Worm (Caenorhabditis elegans) whole organism, young adult: ENCODE measurements around the gene C27D6.1.

Source experiments
- B0019.2 ChIP-seq: fragments of 200-800 bp; sonication (Bioruptor generic); conservative IDR thresholded peaks from 2 replicates; pipeline ENCODE4 v1.3.6; 2022; ENCODE audit warnings: missing genetic modification reagents, missing genetic modification characterization, missing compliant biosample characterization
- B0336.3 ChIP-seq: fragments of 200-800 bp; sonication (Bioruptor generic); IDR thresholded peaks from 2 replicates; pipeline ENCODE4 v1.3.6; 2022; ENCODE audit warnings: missing genetic modification characterization, missing compliant biosample characterization
- F57A8.1 ChIP-seq: fragments of 200-800 bp; sonication (Bioruptor generic); optimal IDR thresholded peaks from 2 replicates; lab custom pipeline; 2018; ENCODE audit warnings: mild to moderate bottlenecking, missing genetic modification characterization, moderate library complexity, missing compliant biosample characterization
- F57C9.4 ChIP-seq: sonication (generic microtip); optimal IDR thresholded peaks from 2 replicates; lab custom pipeline; 2017; ENCODE audit warnings: mild to moderate bottlenecking, missing genetic modification characterization, missing compliant biosample characterization
- T07F8.4 ChIP-seq: sonication (generic microtip); optimal IDR thresholded peaks from 2 replicates; lab custom pipeline; 2016; ENCODE audit warnings: mild to moderate bottlenecking, missing genetic modification characterization, moderate library complexity, missing compliant biosample characterization
- Y56A3A.18 ChIP-seq: fragments of 200-800 bp; sonication (Bioruptor generic); IDR thresholded peaks from 2 replicates; pipeline ENCODE4 v1.3.6; 2022; ENCODE audit warnings: missing genetic modification reagents, missing genetic modification characterization, missing compliant biosample characterization
- ZK185.1 ChIP-seq: sonication (generic microtip); optimal IDR thresholded peaks from 2 replicates; lab custom pipeline; 2016; ENCODE audit warnings: mild to moderate bottlenecking, missing genetic modification characterization, missing compliant biosample characterization; ENCODE audit not compliant: poor library complexity, severe bottlenecking
- akir-1 ChIP-seq: fragments of 200-800 bp; sonication (Bioruptor generic); optimal IDR thresholded peaks from 2 replicates; lab custom pipeline; 2018; ENCODE audit warnings: mild to moderate bottlenecking, missing genetic modification characterization, moderate library complexity, missing compliant biosample characterization
- ama-1 ChIP-seq, 3 experiments: fragments of 150-350 bp in 1 of 3; sonication (generic microtip) in 2 of 3; optimal IDR thresholded peaks; 2 replicates each; lab custom pipeline; 2014 to 2018; ENCODE audit warnings: missing biosample characterization in 2 of 3, missing genetic modification characterization in 2 of 3, missing genetic modification reagents in 2 of 3
- atf-7 ChIP-seq: sonication (generic microtip); optimal IDR thresholded peaks from 2 replicates; lab custom pipeline; 2017; ENCODE audit warnings: mild to moderate bottlenecking, missing genetic modification characterization, missing compliant biosample characterization
- attf-3 ChIP-seq: fragments of 200-800 bp; sonication (Bioruptor generic); conservative IDR thresholded peaks from 2 replicates; pipeline ENCODE4 v1.3.6; 2022; ENCODE audit warnings: missing genetic modification reagents, missing genetic modification characterization, missing compliant biosample characterization
- cebp-1 ChIP-seq, 2 experiments: fragments of 200-800 bp in 1 of 2; sonication (Bioruptor generic) in 1 of 2; sonication (generic microtip) in 1 of 2; IDR thresholded peaks in 1 of 2; optimal IDR thresholded peaks in 1 of 2; 2 replicates each; pipeline versions ENCODE4 v1.3.6 to Lab custom; 2017 to 2022; ENCODE audit warnings: missing compliant biosample characterization in 2 of 2, missing genetic modification characterization in 2 of 2, mild to moderate bottlenecking in 1 of 2, missing genetic modification reagents in 1 of 2, moderate library complexity in 1 of 2
- ceh-27 ChIP-seq: fragments of 200-800 bp; sonication (Bioruptor generic); optimal IDR thresholded peaks from 2 replicates; lab custom pipeline; 2018; ENCODE audit warnings: mild to moderate bottlenecking, missing genetic modification characterization, moderate library complexity, missing compliant biosample characterization
- ceh-79 ChIP-seq: sonication (generic microtip); optimal IDR thresholded peaks from 2 replicates; lab custom pipeline; 2017; ENCODE audit warnings: mild to moderate bottlenecking, missing genetic modification characterization, missing compliant biosample characterization
- ceh-91 ChIP-seq: fragments of 200-800 bp; sonication (Bioruptor generic); IDR thresholded peaks from 2 replicates; pipeline ENCODE4 v1.3.6; 2022; ENCODE audit warnings: missing genetic modification reagents, missing genetic modification characterization, missing compliant biosample characterization
- dox-1 ChIP-seq: fragments of 200-800 bp; sonication (Bioruptor generic); IDR thresholded peaks from 2 replicates; pipeline ENCODE4 v1.3.6; 2022; ENCODE audit warnings: missing genetic modification reagents, missing genetic modification characterization, missing compliant biosample characterization
- dpl-1 ChIP-seq: fragments of 150-350 bp; optimal IDR thresholded peaks from 2 replicates; lab custom pipeline; 2014; ENCODE audit warnings: missing biosample characterization, missing genetic modification reagents, missing genetic modification characterization
- egl-44 ChIP-seq: fragments of 200-800 bp; sonication (Bioruptor generic); IDR thresholded peaks from 2 replicates; pipeline ENCODE4 v1.3.6; 2022; ENCODE audit warnings: missing genetic modification reagents, missing genetic modification characterization, missing compliant biosample characterization
- ekl-4 ChIP-seq: fragments of 200-800 bp; sonication (Bioruptor generic); IDR thresholded peaks from 2 replicates; pipeline ENCODE4 v1.3.6; 2022; ENCODE audit warnings: missing genetic modification reagents, missing genetic modification characterization, missing compliant biosample characterization
- ets-4 ChIP-seq: fragments of 200-800 bp; sonication (Bioruptor generic); optimal IDR thresholded peaks from 2 replicates; lab custom pipeline; 2018; ENCODE audit warnings: mild to moderate bottlenecking, missing genetic modification characterization, missing compliant biosample characterization
- him-1 ChIP-seq: sonication (generic microtip); optimal IDR thresholded peaks from 2 replicates; lab custom pipeline; 2016; ENCODE audit warnings: missing genotype, missing genetic modification reagents, missing genetic modification characterization, missing compliant biosample characterization
- hlh-12 ChIP-seq: sonication (generic microtip); optimal IDR thresholded peaks from 2 replicates; lab custom pipeline; 2016; ENCODE audit warnings: missing genetic modification characterization, missing compliant biosample characterization
- hmg-1.2 ChIP-seq: fragments of 200-800 bp; sonication (Bioruptor generic); IDR thresholded peaks from 2 replicates; pipeline ENCODE4 v1.3.6; 2022; ENCODE audit warnings: missing genetic modification reagents, missing genetic modification characterization, missing compliant biosample characterization
- let-526 ChIP-seq: fragments of 200-800 bp; sonication (Bioruptor generic); IDR thresholded peaks from 2 replicates; pipeline ENCODE4 v1.3.6; 2022; ENCODE audit warnings: missing genetic modification reagents, missing genetic modification characterization, missing compliant biosample characterization
- let-607 ChIP-seq, 2 experiments: fragments of 200-800 bp in 1 of 2; sonication (Bioruptor generic) in 1 of 2; sonication (generic microtip) in 1 of 2; optimal IDR thresholded peaks; 2 replicates each; lab custom pipeline; 2016 to 2018; ENCODE audit warnings: mild to moderate bottlenecking in 2 of 2, missing compliant biosample characterization in 2 of 2, missing genetic modification characterization in 2 of 2, moderate library complexity in 2 of 2, missing genotype in 1 of 2
- lin-35 ChIP-seq, 3 experiments: fragments of 150-350 bp in 2 of 3; sonication (generic microtip) in 1 of 3; optimal IDR thresholded peaks; 2 replicates each; lab custom pipeline; 2014 to 2018; ENCODE audit warnings: missing biosample characterization in 3 of 3, missing genetic modification characterization in 3 of 3, missing genetic modification reagents in 3 of 3
- madf-8 ChIP-seq: fragments of 200-800 bp; sonication (Bioruptor generic); conservative IDR thresholded peaks from 2 replicates; pipeline ENCODE4 v1.3.6; 2022; ENCODE audit warnings: missing genetic modification reagents, missing genetic modification characterization, missing compliant biosample characterization
- mcd-1 ChIP-seq: fragments of 200-800 bp; sonication (Bioruptor generic); IDR thresholded peaks from 2 replicates; pipeline ENCODE4 v1.3.6; 2022; ENCODE audit warnings: missing genetic modification reagents, missing genetic modification characterization, missing compliant biosample characterization
- mel-28 ChIP-seq: sonication (generic microtip); optimal IDR thresholded peaks from 2 replicates; lab custom pipeline; 2016; ENCODE audit warnings: borderline replicate concordance, mild to moderate bottlenecking, missing genetic modification characterization, missing compliant biosample characterization
- nfya-2 ChIP-seq: fragments of 200-800 bp; sonication (Bioruptor generic); IDR thresholded peaks from 2 replicates; pipeline ENCODE4 v1.3.6; 2022; ENCODE audit warnings: missing genetic modification reagents, missing genetic modification characterization, missing compliant biosample characterization
- nfyb-1 ChIP-seq: fragments of 200-800 bp; sonication (Bioruptor generic); IDR thresholded peaks from 2 replicates; pipeline ENCODE4 v1.3.6; 2022; ENCODE audit warnings: missing genetic modification reagents, missing genetic modification characterization, missing compliant biosample characterization
- nhr-80 ChIP-seq: sonication (generic microtip); optimal IDR thresholded peaks from 2 replicates; lab custom pipeline; 2016; ENCODE audit warnings: missing genetic modification characterization, missing compliant biosample characterization
- pha-4 ChIP-seq: fragments of 150-350 bp; sonication (generic microtip); optimal IDR thresholded peaks from 2 replicates; lab custom pipeline; 2014; ENCODE audit warnings: missing biosample characterization, missing genetic modification reagents, missing genetic modification characterization
- sea-2 ChIP-seq: fragments of 200-800 bp; sonication (Bioruptor generic); IDR thresholded peaks from 2 replicates; pipeline ENCODE4 v1.3.6; 2022; ENCODE audit warnings: missing genetic modification characterization, missing compliant biosample characterization
- snpc-1.1 ChIP-seq: sonication (generic microtip); optimal IDR thresholded peaks from 2 replicates; lab custom pipeline; 2017; ENCODE audit warnings: missing genetic modification characterization, mild to moderate bottlenecking, missing compliant biosample characterization, antibody characterized with exemption, moderate library complexity, missing genotype, missing genetic modification reagents; ENCODE audit not compliant: insufficient read depth
- snpc-3.4 ChIP-seq: sonication (generic microtip); optimal IDR thresholded peaks from 2 replicates; lab custom pipeline; 2017; ENCODE audit warnings: missing genetic modification characterization, mild to moderate bottlenecking, missing compliant biosample characterization, antibody characterized with exemption, moderate library complexity, missing genotype, missing genetic modification reagents
- tbp1 ChIP-seq: fragments of 200-800 bp; sonication (Bioruptor generic); optimal IDR thresholded peaks from 2 replicates; lab custom pipeline; 2018; ENCODE audit warnings: mild to moderate bottlenecking, missing genetic modification characterization, missing compliant biosample characterization
- unc-130 ChIP-seq: sonication (generic microtip); optimal IDR thresholded peaks from 2 replicates; lab custom pipeline; 2016; ENCODE audit warnings: missing genetic modification reagents, missing genetic modification characterization, missing compliant biosample characterization
- ztf-22 ChIP-seq: fragments of 200-800 bp; sonication (Bioruptor generic); optimal IDR thresholded peaks from 2 replicates; lab custom pipeline; 2018; ENCODE audit warnings: mild to moderate bottlenecking, missing genetic modification characterization, moderate library complexity, missing compliant biosample characterization
- ztf-25 ChIP-seq: fragments of 200-800 bp; sonication (Bioruptor generic); IDR thresholded peaks from 2 replicates; pipeline ENCODE4 v1.3.6; 2022; ENCODE audit warnings: missing genetic modification reagents, missing genetic modification characterization, missing compliant biosample characterization
- ztf-6 ChIP-seq: fragments of 200-800 bp; sonication (Bioruptor generic); IDR thresholded peaks from 2 replicates; pipeline ENCODE4 v1.3.6; 2022; ENCODE audit warnings: missing genetic modification reagents, missing genetic modification characterization, missing compliant biosample characterization

Gene C27D6.1

ce11 chrII:5182451-5182850 is 9.9 kb downstream of the C27D6.1 start (continued):
- TF ChIP-seq nfya-2 (GFP tag; lab: Robert Waterston, UW) (no peak), akir-1 (GFP tag; lab: Kevin White, UChicago) (no peak), tbp1 (GFP tag; lab: Kevin White, UChicago) (peak; percentile 46), Y56A3A.18 (GFP tag; lab: Robert Waterston, UW) (no peak), ceh-27 (GFP tag; lab: Kevin White, UChicago) (peak; percentile 63), F57C9.4 (tag; lab: Kevin White, UChicago) (no peak), let-526 (peak; percentile 80)

ce11 chrII:5183207-5183606 is 10.7 kb downstream of the C27D6.1 start:
- TF ChIP-seq mcd-1 (GFP tag; lab: Robert Waterston, UW): no peak
- no peak for TF ChIP-seq dox-1 (GFP tag; lab: Robert Waterston, UW)
- TF ChIP-seq ets-4: no peak
- no peak for TF ChIP-seq hlh-12 (tag; lab: Kevin White, UChicago)
- TF ChIP-seq sea-2 (GFP tag; lab: Robert Waterston, UW): no peak
- TF ChIP-seq T07F8.4 (tag; lab: Kevin White, UChicago): no peak
- no peak for TF ChIP-seq F57C9.4 (tag; lab: Kevin White, UChicago)
- TF ChIP-seq nfyb-1 (GFP tag; lab: Robert Waterston, UW): no peak
- TF ChIP-seq ceh-79 (tag; lab: Kevin White, UChicago): no peak
- no peak for TF ChIP-seq ztf-6
- no peak for TF ChIP-seq B0019.2
- no peak for TF ChIP-seq pha-4 (tag; lab: Kevin White, UChicago)
- TF ChIP-seq F57A8.1 (GFP tag; lab: Kevin White, UChicago): no peak
- no peak for TF ChIP-seq ztf-25 (GFP tag; lab: Robert Waterston, UW)
- TF ChIP-seq ama-1 (optimal IDR thresholded peaks at IDR 0.05; lab: Kevin White, UChicago): no peak
- no peak for TF ChIP-seq ama-1 (GFP tag; optimal IDR thresholded peaks at IDR 0.05; lab: Kevin White, UChicago)
- TF ChIP-seq ZK185.1 (tag; lab: Kevin White, UChicago): no peak
- TF ChIP-seq snpc-3.4 (tag; lab: Kevin White, UChicago): no peak
- no peak for TF ChIP-seq snpc-1.1 (tag; lab: Kevin White, UChicago)

ce11 chrII:5184661-5185545 is 12.4 kb downstream of the C27D6.1 start:
- no peak; the same call in 1 of the 2 replicates for TF ChIP-seq B0336.3 (GFP tag; lab: Robert Waterston, UW)
- no peak for TF ChIP-seq madf-8 (GFP tag; lab: Robert Waterston, UW)
- TF ChIP-seq him-1 (tag; lab: Kevin White, UChicago): no peak
- no peak for TF ChIP-seq dpl-1 (GFP tag; lab: Kevin White, UChicago)
- TF ChIP-seq lin-35 (GFP tag; optimal IDR thresholded peaks at IDR 0.05; lab: Kevin White, UChicago): no peak
- peak; percentile 83 for TF ChIP-seq ztf-22 (GFP tag; lab: Kevin White, UChicago)
- TF ChIP-seq unc-130 (GFP tag; lab: Kevin White, UChicago): no peak
- peak; percentile 77 for TF ChIP-seq atf-7 (tag; lab: Kevin White, UChicago)
- TF ChIP-seq ekl-4: no peak
- no peak for TF ChIP-seq egl-44 (GFP tag; lab: Robert Waterston, UW)
- no peak for TF ChIP-seq mel-28 (tag; lab: Kevin White, UChicago)
- TF ChIP-seq hmg-1.2 (GFP tag; lab: Robert Waterston, UW): 0 out of 2 replicates have a peak, but pooled peaks have one; percentile 9
- peak in 1 of 2 experiments; percentile 8 for TF ChIP-seq let-607 (tag; optimal IDR thresholded peaks at IDR 0.05; lab: Kevin White, UChicago)
- peak; percentile 71 for TF ChIP-seq nhr-80
- peak; percentile 8 for TF ChIP-seq tbp1 (GFP tag; lab: Kevin White, UChicago)
- no peak for TF ChIP-seq attf-3 (GFP tag; lab: Robert Waterston, UW)
- TF ChIP-seq ceh-91: no peak
- TF ChIP-seq cebp-1 (GFP tag; IDR thresholded peaks at IDR 0.05; lab: Robert Waterston, UW): 0 out of 2 replicates have a peak, but pooled peaks have one; percentile 51
- peak; percentile 30 for TF ChIP-seq cebp-1 (tag; optimal IDR thresholded peaks at IDR 0.05; lab: Kevin White, UChicago)
